Fruit fly (Drosophila melanogaster) whole organism, pupa: ENCODE data around the gene CG16863.

Source experiments
- CG10348 ChIP-seq: fragments of 200-800 bp; sonication (Bioruptor generic); IDR thresholded peaks from 2 replicates; pipeline ENCODE4 v1.3.6; 2022; ENCODE audit warnings: missing biosample characterization, missing genetic modification characterization
- CG12605 ChIP-seq: fragments of 200-800 bp; sonication (Bioruptor generic); IDR thresholded peaks from 2 replicates; pipeline ENCODE4 v1.3.6; 2022; ENCODE audit warnings: missing biosample characterization, missing genetic modification characterization
- CG13204 ChIP-seq: fragments of 200-800 bp; sonication (Bioruptor generic); optimal IDR thresholded peaks from 2 replicates; lab custom pipeline; 2018; ENCODE audit warnings: missing biosample characterization, mild to moderate bottlenecking, missing genetic modification characterization, moderate library complexity
- CG14655 ChIP-seq: fragments of 200-800 bp; sonication (Bioruptor generic); optimal IDR thresholded peaks from 3 replicates; lab custom pipeline; 2017; ENCODE audit warnings: mild to moderate bottlenecking, missing biosample characterization, missing genetic modification reagents, missing genetic modification characterization
- CG15710 ChIP-seq: fragments of 200-800 bp; sonication (Bioruptor generic); optimal IDR thresholded peaks from 2 replicates; lab custom pipeline; 2018; ENCODE audit warnings: missing biosample characterization, mild to moderate bottlenecking, missing genetic modification characterization, moderate library complexity
- CG4496 ChIP-seq: fragments of 200-800 bp; sonication (Bioruptor generic); IDR thresholded peaks from 3 replicates; pipeline ENCODE4 v1.3.6; 2022; ENCODE audit warnings: missing biosample characterization, missing genetic modification characterization
- CG8159 ChIP-seq: fragments of 200-800 bp; sonication (Bioruptor generic); optimal IDR thresholded peaks from 3 replicates; lab custom pipeline; 2018; ENCODE audit warnings: missing biosample characterization, mild to moderate bottlenecking, missing genetic modification characterization, moderate library complexity
- CG9948 ChIP-seq: fragments of 200-800 bp; sonication (Bioruptor generic); optimal IDR thresholded peaks from 2 replicates; lab custom pipeline; 2018; ENCODE audit warnings: missing biosample characterization, mild to moderate bottlenecking, missing genetic modification characterization, moderate library complexity
- EcR ChIP-seq: fragments of 200-800 bp; sonication (Bioruptor generic); optimal IDR thresholded peaks from 3 replicates; lab custom pipeline; 2019; ENCODE audit warnings: missing biosample characterization, missing genetic modification characterization, mild to moderate bottlenecking, moderate library complexity, missing genetic modification reagents
- Ets98B ChIP-seq: fragments of 200-800 bp; sonication (Bioruptor generic); IDR thresholded peaks from 2 replicates; pipeline ENCODE4 v1.3.6; 2022; ENCODE audit warnings: missing biosample characterization, missing genetic modification characterization
- Pif1B ChIP-seq: fragments of 200-800 bp; sonication (Bioruptor generic); optimal IDR thresholded peaks from 3 replicates; lab custom pipeline; 2016; ENCODE audit warnings: missing biosample characterization, missing genetic modification characterization
- Snoo ChIP-seq: fragments of 200-800 bp; sonication (Bioruptor generic); optimal IDR thresholded peaks from 3 replicates; lab custom pipeline; 2017; ENCODE audit warnings: missing biosample characterization, mild to moderate bottlenecking, missing genetic modification characterization, inconsistent platforms

dm6 chr2L:13835959-13836358 lies 45.2 kb downstream of the CG16863 start:
- TF ChIP-seq Snoo (tag; lab: Kevin White, UChicago) (no peak), CG4496 (no peak), CG15710 (tag; lab: Kevin White, UChicago) (no peak), CG8159 (tag; lab: Kevin White, UChicago) (no peak), CG13204 (no peak), CG10348 (GFP tag; lab: Robert Waterston, UW) (no peak), EcR (no peak), CG14655 (GFP tag; lab: Kevin White, UChicago) (no peak), Ets98B (GFP tag; lab: Robert Waterston, UW) (no peak), CG9948 (tag; lab: Kevin White, UChicago) (no peak), CG12605 (GFP tag; lab: Robert Waterston, UW) (no peak), Pif1B (GFP tag; lab: Kevin White, UChicago) (no peak)
